Worm (Caenorhabditis elegans) whole organism, L1 larva: ENCODE results near the gene slo-1.

Source experiments
- C16A3.4 ChIP-seq: fragments of 150-350 bp; optimal IDR thresholded peaks from 2 replicates; lab custom pipeline; 2014; ENCODE audit warnings: missing biosample characterization, missing genetic modification characterization
- C34B4.2 ChIP-seq: sonication (generic microtip); optimal IDR thresholded peaks from 2 replicates; lab custom pipeline; 2017; ENCODE audit warnings: mild to moderate bottlenecking, missing genetic modification characterization, missing compliant biosample characterization
- Y116A8C.19 ChIP-seq: sonication (generic microtip); optimal IDR thresholded peaks from 2 replicates; lab custom pipeline; 2016; ENCODE audit warnings: missing compliant biosample characterization, missing genetic modification characterization, borderline replicate concordance
- aha-1 ChIP-seq: fragments of 150-350 bp; optimal IDR thresholded peaks from 2 replicates; lab custom pipeline; 2014; ENCODE audit warnings: missing biosample characterization, missing genetic modification characterization
- alr-1 ChIP-seq: fragments of 200-800 bp; sonication (Bioruptor generic); optimal IDR thresholded peaks from 2 replicates; lab custom pipeline; 2018; ENCODE audit warnings: borderline replicate concordance, mild to moderate bottlenecking, missing genetic modification characterization, missing compliant biosample characterization
- aly-2 ChIP-seq: fragments of 150-350 bp; optimal IDR thresholded peaks from 2 replicates; lab custom pipeline; 2014; ENCODE audit warnings: missing biosample characterization, missing genetic modification characterization
- ama-1 ChIP-seq: fragments of 150-350 bp; optimal IDR thresholded peaks from 2 replicates; lab custom pipeline; 2014
- ceh-63 ChIP-seq: fragments of 200-800 bp; sonication (Bioruptor generic); optimal IDR thresholded peaks from 2 replicates; lab custom pipeline; 2018; ENCODE audit warnings: mild to moderate bottlenecking, missing genetic modification characterization, missing compliant biosample characterization
- ceh-8 ChIP-seq: fragments of 200-800 bp; sonication (Bioruptor generic); optimal IDR thresholded peaks from 2 replicates; lab custom pipeline; 2018; ENCODE audit warnings: mild to moderate bottlenecking, missing genetic modification characterization, moderate library complexity, missing compliant biosample characterization
- ceh-88 ChIP-seq: fragments of 200-800 bp; sonication (Bioruptor generic); IDR thresholded peaks from 2 replicates; pipeline ENCODE4 v1.3.6; 2022; ENCODE audit warnings: missing genetic modification characterization, missing compliant biosample characterization
- dpl-1 ChIP-seq, 3 experiments: fragments of 150-350 bp in 2 of 3; sonication (generic microtip) in 1 of 3; optimal IDR thresholded peaks; 2 replicates each; lab custom pipeline; 2014 to 2017; ENCODE audit warnings: missing biosample characterization in 3 of 3, missing genetic modification characterization in 3 of 3, missing genetic modification reagents in 3 of 3
- dsc-1 ChIP-seq: sonication (generic microtip); optimal IDR thresholded peaks from 2 replicates; lab custom pipeline; 2016; ENCODE audit warnings: mild to moderate bottlenecking, missing genetic modification characterization, missing compliant biosample characterization
- efl-1 ChIP-seq, 4 experiments: fragments of 150-350 bp; optimal IDR thresholded peaks in 3 of 4; peaks in 1 of 4; 1 replicate in 1 of 4; 2 replicates in 3 of 4; lab custom pipeline; 2014; ENCODE audit warnings: missing biosample characterization in 2 of 4, missing genetic modification characterization in 2 of 4, missing genetic modification reagents in 2 of 4
- efl-3 ChIP-seq: fragments of 200-800 bp; sonication (Bioruptor generic); optimal IDR thresholded peaks from 2 replicates; lab custom pipeline; 2018; ENCODE audit warnings: mild to moderate bottlenecking, missing genetic modification characterization, missing compliant biosample characterization
- egl-13 ChIP-seq: sonication (generic microtip); optimal IDR thresholded peaks from 2 replicates; lab custom pipeline; 2016; ENCODE audit warnings: missing genotype, missing genetic modification reagents, missing genetic modification characterization, missing compliant biosample characterization
- egl-27 ChIP-seq, 2 experiments: fragments of 150-350 bp in 1 of 2; sonication (generic microtip); optimal IDR thresholded peaks; 3 replicates each; lab custom pipeline; 2017 to 2018; ENCODE audit warnings: missing biosample characterization in 2 of 2, missing genetic modification characterization in 2 of 2, missing genetic modification reagents in 2 of 2
- elt-2 ChIP-seq: sonication (generic microtip); optimal IDR thresholded peaks from 2 replicates; lab custom pipeline; 2016; ENCODE audit warnings: missing genetic modification characterization, mild to moderate bottlenecking, inconsistent platforms, missing compliant biosample characterization, missing genetic modification reagents
- fkh-10 ChIP-seq: sonication (generic microtip); optimal IDR thresholded peaks from 2 replicates; lab custom pipeline; 2017; ENCODE audit warnings: missing biosample characterization, missing genetic modification reagents, missing genetic modification characterization
- fkh-4 ChIP-seq: sonication (generic microtip); optimal IDR thresholded peaks from 2 replicates; lab custom pipeline; 2016; ENCODE audit warnings: missing compliant biosample characterization, missing genetic modification characterization, borderline replicate concordance
- fos-1 ChIP-seq: fragments of 150-350 bp; optimal IDR thresholded peaks from 2 replicates; lab custom pipeline; 2014; ENCODE audit warnings: missing biosample characterization, missing genetic modification characterization
- grh-1 ChIP-seq: fragments of 200-800 bp; sonication (Bioruptor generic); IDR thresholded peaks from 2 replicates; pipeline ENCODE4 v1.3.6; 2022; ENCODE audit warnings: missing genetic modification reagents, missing genetic modification characterization, missing compliant biosample characterization
- hlh-17 ChIP-seq: fragments of 200-800 bp; sonication (Bioruptor generic); optimal IDR thresholded peaks from 2 replicates; lab custom pipeline; 2018; ENCODE audit warnings: missing genetic modification characterization, mild to moderate bottlenecking, missing compliant biosample characterization, moderate library complexity, borderline replicate concordance
- irx-1 ChIP-seq: sonication (generic microtip); optimal IDR thresholded peaks from 2 replicates; lab custom pipeline; 2016; ENCODE audit warnings: missing genetic modification characterization, missing compliant biosample characterization
- jun-1 ChIP-seq: fragments of 150-350 bp; optimal IDR thresholded peaks from 2 replicates; lab custom pipeline; 2014; ENCODE audit warnings: missing biosample characterization, missing genetic modification reagents, missing genetic modification characterization
- lin-14 ChIP-seq: fragments of 200-800 bp; sonication (Bioruptor generic); optimal IDR thresholded peaks from 2 replicates; lab custom pipeline; 2018; ENCODE audit warnings: mild to moderate bottlenecking, missing genetic modification characterization, moderate library complexity, missing compliant biosample characterization
- lin-15B ChIP-seq: fragments of 150-350 bp; sonication (generic microtip); optimal IDR thresholded peaks from 3 replicates; lab custom pipeline; 2014; ENCODE audit warnings: missing biosample characterization, missing genetic modification characterization
- lin-35 ChIP-seq, 2 experiments: fragments of 150-350 bp; optimal IDR thresholded peaks; 2 replicates each; lab custom pipeline; 2014; ENCODE audit warnings: missing biosample characterization in 2 of 2, missing genetic modification characterization in 2 of 2, missing genetic modification reagents in 2 of 2
- lir-3 ChIP-seq: sonication (generic microtip); optimal IDR thresholded peaks from 2 replicates; lab custom pipeline; 2016; ENCODE audit warnings: mild to moderate bottlenecking, missing genetic modification characterization, moderate library complexity, missing compliant biosample characterization; ENCODE audit not compliant: poor library complexity
- lsy-2 ChIP-seq, 2 experiments: fragments of 150-350 bp; optimal IDR thresholded peaks; 2 replicates each; lab custom pipeline; 2014; ENCODE audit warnings: missing biosample characterization in 2 of 2, missing genetic modification characterization in 2 of 2
- mab-9 ChIP-seq: fragments of 200-800 bp; sonication (Bioruptor generic); IDR thresholded peaks from 2 replicates; pipeline ENCODE4 v1.3.6; 2022; ENCODE audit warnings: missing genetic modification reagents, missing genetic modification characterization, missing compliant biosample characterization
- mep-1 ChIP-seq: fragments of 150-350 bp; optimal IDR thresholded peaks from 2 replicates; lab custom pipeline; 2014; ENCODE audit warnings: missing biosample characterization, missing genetic modification characterization
- nhr-19 ChIP-seq: fragments of 200-800 bp; sonication (Bioruptor generic); conservative IDR thresholded peaks from 2 replicates; pipeline ENCODE4 v1.3.6; 2022; ENCODE audit warnings: missing genetic modification characterization, missing compliant biosample characterization
- nhr-28 ChIP-seq: fragments of 150-350 bp; optimal IDR thresholded peaks from 2 replicates; lab custom pipeline; 2014; ENCODE audit warnings: missing biosample characterization, missing genetic modification characterization
- nhr-47 ChIP-seq: sonication (generic microtip); optimal IDR thresholded peaks from 2 replicates; lab custom pipeline; 2016; ENCODE audit warnings: mild to moderate bottlenecking, missing genetic modification characterization, moderate library complexity, missing compliant biosample characterization
- nhr-84 ChIP-seq: sonication (generic microtip); optimal IDR thresholded peaks from 2 replicates; lab custom pipeline; 2017; ENCODE audit warnings: missing biosample characterization, missing genetic modification characterization
- nhr-85 ChIP-seq: sonication (generic microtip); peaks from one replicate; lab custom pipeline; 2016; ENCODE audit warnings: missing genetic modification characterization, inconsistent platforms, missing compliant biosample characterization
- pag-3 ChIP-seq: sonication (generic microtip); optimal IDR thresholded peaks from 2 replicates; lab custom pipeline; 2017; ENCODE audit warnings: missing genetic modification characterization, mild to moderate bottlenecking, missing compliant biosample characterization, antibody characterized with exemption, borderline replicate concordance; ENCODE audit not compliant: insufficient read depth
- pqm-1 ChIP-seq: sonication (generic microtip); optimal IDR thresholded peaks from 3 replicates; lab custom pipeline; 2017; ENCODE audit warnings: missing biosample characterization, missing genetic modification characterization
- rnt-1 ChIP-seq: sonication (generic microtip); optimal IDR thresholded peaks from 2 replicates; lab custom pipeline; 2016; ENCODE audit warnings: mild to moderate bottlenecking, missing genetic modification characterization, moderate library complexity, missing compliant biosample characterization
- snu-23 ChIP-seq: sonication (generic microtip); optimal IDR thresholded peaks from 2 replicates; lab custom pipeline; 2016; ENCODE audit warnings: missing genetic modification characterization, missing compliant biosample characterization
- sox-4 ChIP-seq: sonication (generic microtip); optimal IDR thresholded peaks from 2 replicates; lab custom pipeline; 2016; ENCODE audit warnings: missing genetic modification characterization, missing compliant biosample characterization
- sptf-1 ChIP-seq: fragments of 150-350 bp; optimal IDR thresholded peaks from 2 replicates; lab custom pipeline; 2014; ENCODE audit warnings: missing biosample characterization, missing genetic modification characterization
- swsn-7 ChIP-seq: sonication (generic microtip); optimal IDR thresholded peaks from 2 replicates; lab custom pipeline; 2016; ENCODE audit warnings: missing genetic modification characterization, missing compliant biosample characterization
- tbx-2 ChIP-seq: sonication (generic microtip); optimal IDR thresholded peaks from 2 replicates; lab custom pipeline; 2016; ENCODE audit warnings: missing genetic modification characterization, missing compliant biosample characterization
- unc-130 ChIP-seq: fragments of 150-350 bp; optimal IDR thresholded peaks from 2 replicates; lab custom pipeline; 2017; ENCODE audit warnings: missing biosample characterization, missing genetic modification characterization, inconsistent platforms
- unc-30 ChIP-seq: sonication (generic microtip); optimal IDR thresholded peaks from 2 replicates; lab custom pipeline; 2017; ENCODE audit warnings: missing biosample characterization, missing genetic modification characterization
- unc-62 ChIP-seq: fragments of 150-350 bp; optimal IDR thresholded peaks from 2 replicates; lab custom pipeline; 2014; ENCODE audit warnings: missing biosample characterization, missing genetic modification reagents, missing genetic modification characterization
- unc-86 ChIP-seq: sonication (generic microtip); optimal IDR thresholded peaks from 2 replicates; lab custom pipeline; 2016; ENCODE audit warnings: missing genetic modification characterization, missing compliant biosample characterization
- vab-15 ChIP-seq: sonication (generic microtip); optimal IDR thresholded peaks from 2 replicates; lab custom pipeline; 2017; ENCODE audit warnings: missing genotype, mild to moderate bottlenecking, missing genetic modification characterization, missing compliant biosample characterization
- xbp-1 ChIP-seq: sonication (generic microtip); optimal IDR thresholded peaks from 2 replicates; lab custom pipeline; 2016; ENCODE audit warnings: missing genetic modification characterization, missing compliant biosample characterization
- zag-1 ChIP-seq: fragments of 150-350 bp; optimal IDR thresholded peaks from 2 replicates; lab custom pipeline; 2014; ENCODE audit warnings: missing biosample characterization, missing genetic modification characterization
- zip-4 ChIP-seq: fragments of 200-800 bp; sonication (Bioruptor generic); optimal IDR thresholded peaks from 2 replicates; lab custom pipeline; 2018; ENCODE audit warnings: mild to moderate bottlenecking, missing genetic modification characterization, moderate library complexity, missing compliant biosample characterization

The slo-1 gene

DNA sequence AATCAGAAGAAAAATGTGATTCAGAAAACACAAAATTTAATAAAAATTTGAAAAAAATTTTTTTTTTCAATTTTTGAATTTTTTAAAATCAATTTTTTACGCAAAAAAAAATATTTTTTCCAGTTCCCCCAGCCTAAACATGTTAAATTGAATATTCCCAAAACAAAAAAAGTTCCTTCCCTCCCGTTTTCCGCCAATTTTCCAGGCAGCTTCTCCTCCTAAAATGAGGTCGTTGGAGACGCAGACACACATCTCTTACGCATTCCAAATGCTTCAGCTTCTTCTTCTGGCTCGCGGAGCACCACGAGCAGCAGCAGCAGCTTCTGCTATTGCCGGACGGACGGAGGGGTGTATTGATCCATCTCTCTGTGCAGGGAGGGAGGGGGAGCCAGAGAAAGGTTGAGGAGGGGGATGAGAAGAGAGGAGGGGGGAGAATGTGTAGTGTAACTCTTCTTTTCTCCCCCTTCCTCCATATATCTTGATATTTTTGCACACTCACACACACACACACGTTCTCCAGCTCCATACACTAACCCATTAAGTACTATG lies 1.7 kb upstream of the slo-1 start:
- TF ChIP-seq irx-1 (tag; lab: Kevin White, UChicago), result no peak
- no peak for TF ChIP-seq zag-1 (tag; lab: Kevin White, UChicago)
- peak; percentile 9 for TF ChIP-seq dsc-1
- peak; percentile 8 for TF ChIP-seq unc-86
- TF ChIP-seq C34B4.2, result no peak
- no peak for TF ChIP-seq pag-3
- peak; percentile 9 for TF ChIP-seq swsn-7 (tag; lab: Kevin White, UChicago)
- TF ChIP-seq fkh-10 (GFP tag; lab: Kevin White, UChicago), result peak; percentile 63
- TF ChIP-seq vab-15 (tag; lab: Kevin White, UChicago), result no peak
- no peak for TF ChIP-seq efl-3 (GFP tag; lab: Kevin White, UChicago)
- TF ChIP-seq sox-4 (tag; lab: Kevin White, UChicago), result no peak
- no peak for TF ChIP-seq ceh-88 (GFP tag; lab: Robert Waterston, UW)
- TF ChIP-seq sptf-1 (tag; lab: Kevin White, UChicago), result no peak
- TF ChIP-seq mab-9 (GFP tag; lab: Robert Waterston, UW), result no peak
- no peak for TF ChIP-seq aha-1 (tag; lab: Kevin White, UChicago)
- TF ChIP-seq egl-27 (tag; optimal IDR thresholded peaks at IDR 0.05; lab: Kevin White, UChicago), result no peak
- TF ChIP-seq fkh-4 (tag; lab: Kevin White, UChicago), result no peak
- no peak for TF ChIP-seq nhr-28
- TF ChIP-seq fos-1 (tag; lab: Kevin White, UChicago), result no peak
- no peak for TF ChIP-seq alr-1
- TF ChIP-seq ama-1 (lab: Kevin White, UChicago), result no peak
- TF ChIP-seq C16A3.4, result no peak
- TF ChIP-seq pqm-1 (tag; lab: Kevin White, UChicago), result no peak
- no peak for TF ChIP-seq nhr-84 (tag; lab: Kevin White, UChicago)
- TF ChIP-seq nhr-19 (GFP tag; lab: Robert Waterston, UW), result no peak
- no peak for TF ChIP-seq elt-2 (tag; lab: Kevin White, UChicago)
- no peak for TF ChIP-seq unc-30 (tag; lab: Kevin White, UChicago)
- peak; percentile 89 for TF ChIP-seq lin-14 (GFP tag; lab: Kevin White, UChicago)
- TF ChIP-seq lin-15B, result peak; percentile 3
- no peak for TF ChIP-seq dpl-1 (GFP tag; optimal IDR thresholded peaks at IDR 0.05; lab: Kevin White, UChicago)
- peak; percentile 26 for TF ChIP-seq nhr-47 (tag; lab: Kevin White, UChicago)
- TF ChIP-seq snu-23, result peak; percentile 2
- TF ChIP-seq jun-1, result no peak
- no peak for TF ChIP-seq zip-4
- TF ChIP-seq hlh-17 (GFP tag; lab: Kevin White, UChicago), result no peak
- TF ChIP-seq lir-3 (tag; lab: Kevin White, UChicago), result no peak
- TF ChIP-seq lin-35 (GFP tag; optimal IDR thresholded peaks at IDR 0.05; lab: Kevin White, UChicago), result no peak
- no peak for TF ChIP-seq xbp-1 (tag; lab: Kevin White, UChicago)
- TF ChIP-seq grh-1 (GFP tag; lab: Robert Waterston, UW), result no peak
- no peak for TF ChIP-seq unc-130 (tag; lab: Kevin White, UChicago)
- TF ChIP-seq efl-1 (optimal IDR thresholded peaks at IDR 0.05; lab: Kevin White, UChicago), result peak; percentile 22 to 32
- no peak for TF ChIP-seq efl-1 (GFP tag; optimal IDR thresholded peaks at IDR 0.05 in 1 of 2; lab: Kevin White, UChicago)
- TF ChIP-seq tbx-2 (tag; lab: Kevin White, UChicago), result no peak
- TF ChIP-seq mep-1, result peak; percentile 12
- no peak for TF ChIP-seq Y116A8C.19 (tag; lab: Kevin White, UChicago)
- no peak for TF ChIP-seq ceh-63 (GFP tag; lab: Kevin White, UChicago)
- TF ChIP-seq ceh-8 (GFP tag; lab: Kevin White, UChicago), result peak; percentile 5
- TF ChIP-seq egl-13, result no peak
- TF ChIP-seq aly-2, result no peak
- TF ChIP-seq rnt-1 (tag; lab: Kevin White, UChicago), result no peak
- no peak for TF ChIP-seq unc-62
- no peak for TF ChIP-seq nhr-85 (tag; lab: Kevin White, UChicago)
- peak in 1 of 2 experiments; percentile 46 for TF ChIP-seq lsy-2 (tag; optimal IDR thresholded peaks at IDR 0.05; lab: Kevin White, UChicago)
